Fruit fly (Drosophila melanogaster): ENCODE data around the gene CG7330.

The CG7330 gene

dm6 chr3L:18106021-18106944 is 42.4 kb upstream of the CG7330 start, which contains the start of the genes CG13698 and mRpS26:
Gene CG13698, minus strand, starts transcription at chr3L:18106149.
Gene mRpS26, plus strand, starts transcription at chr3L:18106579.
- TF ChIP-seq gl (tag; optimal IDR thresholded peaks at IDR 0.05) (no peak), CG32121 (GFP tag; IDR thresholded peaks at IDR 0.05) (peak; percentile 46), CG12605 (GFP tag; IDR thresholded peaks at IDR 0.05) (0 out of 2 replicates have a peak, but pooled peaks have one; percentile 11), EcR (GFP tag; optimal IDR thresholded peaks at IDR 0.05) (no peak), CG15710 (tag; optimal IDR thresholded peaks at IDR 0.05) (peak; percentile 74), CG14655 (GFP tag; optimal IDR thresholded peaks at IDR 0.05) (no peak), CG9948 (tag; optimal IDR thresholded peaks at IDR 0.05) (peak; percentile 51), CG10348 (GFP tag; IDR thresholded peaks at IDR 0.05) (no peak), fd96Ca (GFP tag; IDR thresholded peaks at IDR 0.05) (peak; percentile 55; the same call in 1 of the 3 replicates), Ets98B (GFP tag; IDR thresholded peaks at IDR 0.05) (peak; percentile 56), CG4496 (GFP tag; IDR thresholded peaks at IDR 0.05) (peak; percentile 62; the same call in 2 of the 3 replicates), CG13204 (GFP tag; optimal IDR thresholded peaks at IDR 0.05) (no peak), Pif1A (GFP tag; optimal IDR thresholded peaks at IDR 0.05) (no peak), CG8301 (tag; optimal IDR thresholded peaks at IDR 0.05) (peak; percentile 45), CG34367 (tag; optimal IDR thresholded peaks at IDR 0.05) (peak; percentile 47), Snoo (tag; optimal IDR thresholded peaks at IDR 0.05) (peak; percentile 61), D1 (tag; optimal IDR thresholded peaks at IDR 0.05) (peak; percentile 23), rn (GFP tag; IDR thresholded peaks at IDR 0.05) (no peak), Pif1B (GFP tag; optimal IDR thresholded peaks at IDR 0.05) (peak; percentile 45), CG8159 (tag; optimal IDR thresholded peaks at IDR 0.05) (peak; percentile 71), CG17806 (tag; optimal IDR thresholded peaks at IDR 0.05) (peak; percentile 54)

dm6 chr3L:18109459-18109863 is 39.3 kb upstream of the CG7330 start, which contains the start of the genes Polr3D and mus304:
Gene Polr3D, minus strand, starts transcription at chr3L:18109574.
Gene mus304, plus strand, starts transcription at chr3L:18109814.
- TF ChIP-seq CG32121 (GFP tag; IDR thresholded peaks at IDR 0.05) = 0 out of 2 replicates have a peak, but pooled peaks have one; percentile 29
- TF ChIP-seq CG8159 (tag; optimal IDR thresholded peaks at IDR 0.05) = peak; percentile 20
- TF ChIP-seq Snoo (tag; optimal IDR thresholded peaks at IDR 0.05) = no peak
- TF ChIP-seq CG15710 (tag; optimal IDR thresholded peaks at IDR 0.05) = peak; percentile 14
- TF ChIP-seq rn (GFP tag; IDR thresholded peaks at IDR 0.05) = 0 out of 2 replicates have a peak, but pooled peaks have one; percentile 12
- no peak for TF ChIP-seq fd96Ca (GFP tag; IDR thresholded peaks at IDR 0.05)
- TF ChIP-seq Pif1B (GFP tag; optimal IDR thresholded peaks at IDR 0.05) = no peak

- TF ChIP-seq Ets98B (GFP tag; IDR thresholded peaks at IDR 0.05) = no peak
- TF ChIP-seq CG14655 (GFP tag; optimal IDR thresholded peaks at IDR 0.05) = no peak
- no peak for TF ChIP-seq CG17806 (tag; optimal IDR thresholded peaks at IDR 0.05)
- no peak for TF ChIP-seq CG15710 (tag; optimal IDR thresholded peaks at IDR 0.05)
- TF ChIP-seq CG10348 (GFP tag; IDR thresholded peaks at IDR 0.05) = no peak
- TF ChIP-seq D1 (tag; optimal IDR thresholded peaks at IDR 0.05) = no peak
- no peak for TF ChIP-seq fd96Ca (GFP tag; IDR thresholded peaks at IDR 0.05)
- TF ChIP-seq CG9948 (tag; optimal IDR thresholded peaks at IDR 0.05) = no peak
- no peak for TF ChIP-seq CG8301 (tag; optimal IDR thresholded peaks at IDR 0.05)
Observed at dm6 chr3L:18112669-18113068, 36.1 kb upstream of the CG7330 start, which contains the start of the genes CG32195 and CG7341. Gene CG32195, plus strand, starts transcription at chr3L:18112959. Gene CG7341, plus strand, starts transcription at chr3L:18112959.

dm6 chr3L:18114038-18114926 is 34.4 kb upstream of the CG7330 start:
- TF ChIP-seq CG4496 (GFP tag; IDR thresholded peaks at IDR 0.05) = no peak; the same call in 1 of the 3 replicates
- no peak for TF ChIP-seq Pif1A (GFP tag; optimal IDR thresholded peaks at IDR 0.05)
- peak; percentile 63 for TF ChIP-seq CG9948 (tag; optimal IDR thresholded peaks at IDR 0.05)
- no peak for TF ChIP-seq CG12605 (GFP tag; IDR thresholded peaks at IDR 0.05)
- peak; percentile 27; the same call in 1 of the 2 replicates for TF ChIP-seq Ets98B (GFP tag; IDR thresholded peaks at IDR 0.05)
- no peak for TF ChIP-seq gl (tag; optimal IDR thresholded peaks at IDR 0.05)
- TF ChIP-seq D1 (tag; optimal IDR thresholded peaks at IDR 0.05) = peak; percentile 71
- TF ChIP-seq CG13204 (GFP tag; optimal IDR thresholded peaks at IDR 0.05) = no peak
- peak; percentile 33; the same call in 1 of the 2 replicates for TF ChIP-seq CG32121 (GFP tag; IDR thresholded peaks at IDR 0.05)
- no peak for TF ChIP-seq CG14655 (GFP tag; optimal IDR thresholded peaks at IDR 0.05)
- peak; percentile 36 for TF ChIP-seq Pif1B (GFP tag; optimal IDR thresholded peaks at IDR 0.05)
- TF ChIP-seq CG10348 (GFP tag; IDR thresholded peaks at IDR 0.05) = no peak
- TF ChIP-seq EcR (GFP tag; optimal IDR thresholded peaks at IDR 0.05) = no peak
- no peak for TF ChIP-seq rn (GFP tag; IDR thresholded peaks at IDR 0.05)
- peak; percentile 71 for TF ChIP-seq CG15710 (tag; optimal IDR thresholded peaks at IDR 0.05)
- peak; percentile 50 for TF ChIP-seq CG8301 (tag; optimal IDR thresholded peaks at IDR 0.05)
- no peak for TF ChIP-seq Snoo (tag; optimal IDR thresholded peaks at IDR 0.05)
- TF ChIP-seq CG34367 (tag; optimal IDR thresholded peaks at IDR 0.05) = peak; percentile 35
- TF ChIP-seq CG17806 (tag; optimal IDR thresholded peaks at IDR 0.05) = peak; percentile 71
- TF ChIP-seq CG8159 (tag; optimal IDR thresholded peaks at IDR 0.05) = peak; percentile 73
- TF ChIP-seq fd96Ca (GFP tag; IDR thresholded peaks at IDR 0.05) = no peak

Data from whole organism, pupa.